Fruit fly (Drosophila melanogaster): Measurements from ENCODE around the gene CG1486.
A peak's percentile ranks its signal among the peaks of the same experiment; 100 is the strongest.

The CG1486 gene

dm6 chrX:21373659-21374426 lies 50.0 kb downstream of the CG1486 start, which contains the start of gene slgA (continued):
- TF ChIP-seq Adf1 (GFP tag; IDR thresholded peaks at IDR 0.05) (no peak), bcd (GFP tag; optimal IDR thresholded peaks at IDR 0.05) (peak; percentile 29), Dbx (GFP tag; IDR thresholded peaks at IDR 0.05) (0 out of 3 replicates have a peak, but pooled peaks have one; percentile 48), CG13624 (GFP tag; optimal IDR thresholded peaks at IDR 0.05) (peak; percentile 59), CG15269 (tag; optimal IDR thresholded peaks at IDR 0.05) (no peak), CG8944 (GFP tag; optimal IDR thresholded peaks at IDR 0.05) (peak; percentile 34), HmgZ (tag; optimal IDR thresholded peaks at IDR 0.05) (peak; percentile 78), kah (GFP tag; optimal IDR thresholded peaks at IDR 0.05) (no peak), eyg (GFP tag; optimal IDR thresholded peaks at IDR 0.05) (no peak), CG15073 (GFP tag; optimal IDR thresholded peaks at IDR 0.05) (peak; percentile 89), CrebB (tag; optimal IDR thresholded peaks at IDR 0.05) (no peak), CG18764 (GFP tag; optimal IDR thresholded peaks at IDR 0.05) (no peak), CG34376 (GFP tag; optimal IDR thresholded peaks at IDR 0.05) (peak; percentile 38), CG4360 (GFP tag; IDR thresholded peaks at IDR 0.05) (no peak), fru (optimal IDR thresholded peaks at IDR 0.05) (no peak), emc (GFP tag; optimal IDR thresholded peaks at IDR 0.05) (no peak), Chrac-16 (GFP tag; optimal IDR thresholded peaks at IDR 0.05) (peak; percentile 6), repo (GFP tag; optimal IDR thresholded peaks at IDR 0.05) (no peak), lola (GFP tag; optimal IDR thresholded peaks at IDR 0.05) (no peak), H15 (GFP tag; IDR thresholded peaks at IDR 0.05) (no peak), Scr (GFP tag; IDR thresholded peaks at IDR 0.05; ENCODE audit: partially characterized antibody) (peak; percentile 72; the same call in 1 of the 2 replicates), HLH4C (GFP tag; IDR thresholded peaks at IDR 0.05; ENCODE audit: partially characterized antibody) (peak; percentile 52; the same call in 1 of the 3 replicates), CG18599 (GFP tag; optimal IDR thresholded peaks at IDR 0.05) (peak; percentile 19), ind (GFP tag; optimal IDR thresholded peaks at IDR 0.05) (peak; percentile 9), cwo (GFP tag; optimal IDR thresholded peaks at IDR 0.05) (peak; percentile 93), Sin3A (optimal IDR thresholded peaks at IDR 0.05) (peak; percentile 37), CG12942 (GFP tag; optimal IDR thresholded peaks at IDR 0.05) (peak; percentile 17), HHEX (GFP tag; optimal IDR thresholded peaks at IDR 0.05) (peak; percentile 36), stwl (tag; optimal IDR thresholded peaks at IDR 0.05) (peak; percentile 77), CG14667 (GFP tag; IDR thresholded peaks at IDR 0.05) (no peak), Opbp (GFP tag; IDR thresholded peaks at IDR 0.05; ENCODE audit: partially characterized antibody) (peak; percentile 71), pb (GFP tag; optimal IDR thresholded peaks at IDR 0.05) (peak; percentile 15), CG3163 (GFP tag; optimal IDR thresholded peaks at IDR 0.05) (peak; percentile 4), Lpt (GFP tag; optimal IDR thresholded peaks at IDR 0.05) (no peak), CG33213 (GFP tag; optimal IDR thresholded peaks at IDR 0.05) (peak; percentile 54), amos (GFP tag; IDR thresholded peaks at IDR 0.05; ENCODE audit: partially characterized antibody) (peak; percentile 71), CG2875 (GFP tag; optimal IDR thresholded peaks at IDR 0.05) (no peak), CG12155 (GFP tag; optimal IDR thresholded peaks at IDR 0.05) (peak; percentile 18), CG17385 (GFP tag; optimal IDR thresholded peaks at IDR 0.05) (peak; percentile 2), CG34224 (GFP tag; IDR thresholded peaks at IDR 0.05; ENCODE audit: partially characterized antibody) (peak; percentile 62; the same call in 2 of the 3 replicates), CG8089 (GFP tag; optimal IDR thresholded peaks at IDR 0.05) (peak; percentile 34), CG8290 (GFP tag; optimal IDR thresholded peaks at IDR 0.05) (peak; percentile 61), CG8290 (tag; optimal IDR thresholded peaks at IDR 0.05) (peak; percentile 18 to 83), CG3407 (GFP tag; optimal IDR thresholded peaks at IDR 0.05) (no peak), ac (GFP tag; optimal IDR thresholded peaks at IDR 0.05) (no peak), kay (GFP tag; optimal IDR thresholded peaks at IDR 0.05) (no peak), CG1603 (tag; optimal IDR thresholded peaks at IDR 0.05) (peak; percentile 60), Hey (tag; optimal IDR thresholded peaks at IDR 0.05) (no peak), Asciz (GFP tag; optimal IDR thresholded peaks at IDR 0.05) (no peak), slbo (GFP tag; IDR thresholded peaks at IDR 0.05) (peak; percentile 58)
